Fruit fly (Drosophila melanogaster) whole organism, embryonic: ENCODE results near the gene prd.

Experiments
- BEAF-32 ChIP-seq: fragments of 200-800 bp; sonication (Bioruptor generic); optimal IDR thresholded peaks from 3 replicates; lab custom pipeline; 2017; ENCODE audit warnings: missing biosample characterization, missing genetic modification characterization, mild to moderate bottlenecking, moderate library complexity, missing genetic modification reagents
- CG10462 ChIP-seq: fragments of 200-800 bp; sonication (Bioruptor generic); optimal IDR thresholded peaks from 2 replicates; lab custom pipeline; 2016; ENCODE audit warnings: missing biosample characterization, missing genetic modification characterization
- CG11398 ChIP-seq: fragments of 200-800 bp; sonication (Bioruptor generic); optimal IDR thresholded peaks from 2 replicates; lab custom pipeline; 2016; ENCODE audit warnings: missing biosample characterization, missing genetic modification characterization
- CG1233 ChIP-seq: fragments of 200-800 bp; sonication (Bioruptor generic); optimal IDR thresholded peaks from 4 replicates; lab custom pipeline; 2018; ENCODE audit warnings: missing biosample characterization, mild to moderate bottlenecking, missing genetic modification characterization
- CG12391 ChIP-seq: fragments of 200-800 bp; sonication (Bioruptor generic); optimal IDR thresholded peaks from 3 replicates; lab custom pipeline; 2018; ENCODE audit warnings: missing biosample characterization, mild to moderate bottlenecking, missing genetic modification characterization, moderate library complexity
- CG1603 ChIP-seq: fragments of 200-800 bp; sonication (Bioruptor generic); optimal IDR thresholded peaks from 2 replicates; lab custom pipeline; 2019; ENCODE audit warnings: missing biosample characterization, mild to moderate bottlenecking, missing genetic modification characterization, moderate library complexity
- CG17359 ChIP-seq: fragments of 200-800 bp; sonication (Bioruptor generic); optimal IDR thresholded peaks from 3 replicates; lab custom pipeline; 2018; ENCODE audit warnings: missing biosample characterization, mild to moderate bottlenecking, missing genetic modification characterization, moderate library complexity
- CG17568 ChIP-seq: fragments of 200-800 bp; sonication (Bioruptor generic); optimal IDR thresholded peaks from 2 replicates; lab custom pipeline; 2018; ENCODE audit warnings: missing biosample characterization, mild to moderate bottlenecking, missing genetic modification characterization, moderate library complexity
- CG1832 ChIP-seq: fragments of 200-800 bp; sonication (Bioruptor generic); optimal IDR thresholded peaks from 2 replicates; lab custom pipeline; 2017; ENCODE audit warnings: missing biosample characterization, mild to moderate bottlenecking, missing genetic modification characterization, inconsistent platforms
- CG18619 ChIP-seq: fragments of 200-800 bp; sonication (Bioruptor generic); optimal IDR thresholded peaks from 3 replicates; lab custom pipeline; 2017; ENCODE audit warnings: missing biosample characterization, mild to moderate bottlenecking, missing genetic modification characterization
- CG2875 ChIP-seq: fragments of 200-800 bp; sonication (Bioruptor generic); optimal IDR thresholded peaks from 2 replicates; lab custom pipeline; 2017; ENCODE audit warnings: missing biosample characterization, mild to moderate bottlenecking, missing genetic modification characterization, missing genetic modification reagents
- CG34422 ChIP-seq: fragments of 200-800 bp; sonication (Bioruptor generic); IDR thresholded peaks from 3 replicates; pipeline ENCODE4 v1.3.6; 2022; ENCODE audit warnings: missing biosample characterization, missing genetic modification characterization
- CG4360 ChIP-seq: fragments of 200-800 bp; sonication (Bioruptor generic); IDR thresholded peaks from 2 replicates; pipeline ENCODE4 v1.3.6; 2022; ENCODE audit warnings: missing biosample characterization, missing genetic modification characterization
- CG4854 ChIP-seq: fragments of 200-800 bp; sonication (Bioruptor generic); optimal IDR thresholded peaks from 2 replicates; lab custom pipeline; 2016; ENCODE audit warnings: missing biosample characterization, missing genetic modification characterization, inconsistent platforms
- CG6254 ChIP-seq: fragments of 200-800 bp; sonication (Bioruptor generic); optimal IDR thresholded peaks from 3 replicates; lab custom pipeline; 2017; ENCODE audit warnings: mild to moderate bottlenecking, missing biosample characterization, missing genetic modification reagents, missing genetic modification characterization
- CG8924 ChIP-seq: fragments of 200-800 bp; optimal IDR thresholded peaks from 3 replicates; lab custom pipeline; 2019; ENCODE audit warnings: missing biosample characterization, mild to moderate bottlenecking, missing genetic modification characterization, moderate library complexity
- CG9609 ChIP-seq: fragments of 200-800 bp; sonication (Bioruptor generic); optimal IDR thresholded peaks from 3 replicates; lab custom pipeline; 2016; ENCODE audit warnings: missing biosample characterization, missing genetic modification characterization
- CG9797 ChIP-seq: fragments of 200-800 bp; sonication (Bioruptor generic); optimal IDR thresholded peaks from 3 replicates; lab custom pipeline; 2018; ENCODE audit warnings: missing biosample characterization, mild to moderate bottlenecking, missing genetic modification characterization
- Dfd ChIP-seq, 2 experiments: fragments of >200 bp; optimal IDR thresholded peaks; 2 replicates each; lab custom pipeline; 2017; ENCODE audit warnings: missing biosample characterization in 2 of 2, missing genetic modification characterization in 2 of 2
- Dll ChIP-seq: fragments of 200-800 bp; sonication (Bioruptor generic); IDR thresholded peaks from 4 replicates; pipeline ENCODE4 v1.3.6; 2022; ENCODE audit warnings: missing biosample characterization, missing genetic modification characterization; ENCODE audit not compliant: partially characterized antibody
- Hmr ChIP-seq: fragments of 200-800 bp; sonication (Bioruptor generic); optimal IDR thresholded peaks from 3 replicates; lab custom pipeline; 2017; ENCODE audit warnings: mild to moderate bottlenecking, missing biosample characterization, missing genetic modification reagents, missing genetic modification characterization
- Mad ChIP-seq: fragments of 200-800 bp; sonication (Bioruptor generic); optimal IDR thresholded peaks from 2 replicates; lab custom pipeline; 2016; ENCODE audit warnings: missing biosample characterization, missing genetic modification characterization
- Mrtf ChIP-seq: fragments of 200-800 bp; sonication (Bioruptor generic); IDR thresholded peaks from 3 replicates; pipeline ENCODE4 v1.3.6; 2022; ENCODE audit warnings: missing biosample characterization, missing genetic modification characterization
- NC2β ChIP-seq: fragments of 200-800 bp; sonication (Bioruptor generic); optimal IDR thresholded peaks from 2 replicates; lab custom pipeline; 2016; ENCODE audit warnings: missing biosample characterization, missing genetic modification characterization
- Nf-YB ChIP-seq: fragments of 200-800 bp; sonication (Bioruptor generic); optimal IDR thresholded peaks from 3 replicates; lab custom pipeline; 2019; ENCODE audit warnings: missing biosample characterization, mild to moderate bottlenecking, missing genetic modification characterization, moderate library complexity
- Oli ChIP-seq: fragments of 200-800 bp; sonication (Bioruptor generic); optimal IDR thresholded peaks from 2 replicates; lab custom pipeline; 2018; ENCODE audit warnings: missing biosample characterization, mild to moderate bottlenecking, missing genetic modification characterization, moderate library complexity
- Optix ChIP-seq: fragments of 200-800 bp; sonication (Bioruptor generic); IDR thresholded peaks from 3 replicates; pipeline ENCODE4 v1.3.6; 2022; ENCODE audit warnings: missing biosample characterization, missing genetic modification characterization
- Spps ChIP-seq: fragments of 200-800 bp; sonication (Bioruptor generic); optimal IDR thresholded peaks from 2 replicates; lab custom pipeline; 2018; ENCODE audit warnings: missing biosample characterization, mild to moderate bottlenecking, missing genetic modification characterization
- YL-1 ChIP-seq: fragments of 200-800 bp; sonication (Bioruptor generic); optimal IDR thresholded peaks from 3 replicates; lab custom pipeline; 2017; ENCODE audit warnings: missing biosample characterization, mild to moderate bottlenecking, missing genetic modification characterization
- ara ChIP-seq: fragments of 200-800 bp; sonication (Bioruptor generic); IDR thresholded peaks from 2 replicates; pipeline ENCODE4 v1.3.6; 2022; ENCODE audit warnings: missing biosample characterization, missing genetic modification characterization
- ase ChIP-seq: fragments of 200-800 bp; sonication (Bioruptor generic); IDR thresholded peaks from 3 replicates; pipeline ENCODE4 v1.3.6; 2022; ENCODE audit warnings: missing biosample characterization, missing genetic modification characterization
- ash1 ChIP-seq: fragments of 200-800 bp; sonication (Bioruptor generic); optimal IDR thresholded peaks from 2 replicates; lab custom pipeline; 2018; ENCODE audit warnings: missing biosample characterization, mild to moderate bottlenecking, missing genetic modification characterization
- danr ChIP-seq: fragments of 200-800 bp; sonication (Bioruptor generic); IDR thresholded peaks from 2 replicates; pipeline ENCODE4 v1.3.6; 2022; ENCODE audit warnings: missing biosample characterization, missing genetic modification characterization
- dimm ChIP-seq: fragments of 200-800 bp; sonication (Bioruptor generic); IDR thresholded peaks from 2 replicates; pipeline ENCODE4 v1.3.6; 2022; ENCODE audit warnings: missing biosample characterization, missing genetic modification characterization
- dm ChIP-seq: fragments of 200-800 bp; sonication (Bioruptor generic); optimal IDR thresholded peaks from 3 replicates; lab custom pipeline; 2016; ENCODE audit warnings: missing biosample characterization, missing genetic modification characterization
- emc ChIP-seq: fragments of 200-800 bp; sonication (Bioruptor generic); optimal IDR thresholded peaks from 2 replicates; lab custom pipeline; 2016; ENCODE audit warnings: missing biosample characterization, missing genetic modification characterization
- exex ChIP-seq: fragments of 200-800 bp; sonication (Bioruptor generic); optimal IDR thresholded peaks from 4 replicates; lab custom pipeline; 2018; ENCODE audit warnings: missing biosample characterization, mild to moderate bottlenecking, missing genetic modification characterization, moderate library complexity
- fd102C ChIP-seq: fragments of 200-800 bp; sonication (Bioruptor generic); optimal IDR thresholded peaks from 2 replicates; lab custom pipeline; 2018; ENCODE audit warnings: missing biosample characterization, mild to moderate bottlenecking, missing genetic modification characterization, moderate library complexity
- gce ChIP-seq: fragments of 200-800 bp; sonication (Bioruptor generic); IDR thresholded peaks from 3 replicates; pipeline ENCODE4 v1.3.6; 2022; ENCODE audit warnings: missing biosample characterization, missing genetic modification characterization
- hkb ChIP-seq, 2 experiments: fragments of 200-800 bp in 1 of 2; fragments of >200 bp in 1 of 2; sonication (Bioruptor generic) in 1 of 2; IDR thresholded peaks in 1 of 2; optimal IDR thresholded peaks in 1 of 2; 2 replicates each; pipeline versions ENCODE4 v1.3.6 to Lab custom; 2017 to 2022; ENCODE audit warnings: missing biosample characterization in 1 of 2, missing genetic modification characterization in 1 of 2
- ind ChIP-seq: fragments of 200-800 bp; sonication (Bioruptor generic); optimal IDR thresholded peaks from 3 replicates; lab custom pipeline; 2016; ENCODE audit warnings: missing biosample characterization, missing genetic modification characterization
- jigr1 ChIP-seq: fragments of 200-800 bp; sonication (Bioruptor generic); IDR thresholded peaks from 3 replicates; pipeline ENCODE4 v1.3.6; 2022; ENCODE audit warnings: missing biosample characterization, missing genetic modification characterization
- nau ChIP-seq: fragments of 200-800 bp; sonication (Bioruptor generic); optimal IDR thresholded peaks from 3 replicates; lab custom pipeline; 2017; ENCODE audit warnings: missing biosample characterization, mild to moderate bottlenecking, missing genetic modification characterization, missing genetic modification reagents
- p53 ChIP-seq: fragments of 200-800 bp; sonication (Bioruptor generic); optimal IDR thresholded peaks from 2 replicates; lab custom pipeline; 2016; ENCODE audit warnings: missing biosample characterization, missing genetic modification characterization
- pros ChIP-seq: fragments of 200-800 bp; sonication (Bioruptor generic); optimal IDR thresholded peaks from 3 replicates; lab custom pipeline; 2019; ENCODE audit warnings: missing biosample characterization, mild to moderate bottlenecking, missing genetic modification characterization, moderate library complexity
- stwl ChIP-seq: fragments of 200-800 bp; sonication (Bioruptor generic); optimal IDR thresholded peaks from 3 replicates; lab custom pipeline; 2018; ENCODE audit warnings: missing biosample characterization, mild to moderate bottlenecking, missing genetic modification characterization, moderate library complexity
- tx ChIP-seq: fragments of 200-800 bp; sonication (Bioruptor generic); optimal IDR thresholded peaks from 2 replicates; lab custom pipeline; 2016; ENCODE audit warnings: missing biosample characterization, missing genetic modification characterization
- wek ChIP-seq: fragments of 200-800 bp; sonication (Bioruptor generic); optimal IDR thresholded peaks from 3 replicates; lab custom pipeline; 2018; ENCODE audit warnings: missing biosample characterization, mild to moderate bottlenecking, missing genetic modification characterization, moderate library complexity

The prd gene

dm6 chr2L:12103231-12104210 is 17.9 kb upstream of the prd start, which contains the start of the genes Patsas and ThrRS (continued):
- no peak for TF ChIP-seq CG1832
- TF ChIP-seq exex (tag; lab: Kevin White, UChicago), result no peak
- TF ChIP-seq Optix, result peak; percentile 53; the same call in 1 of the 3 replicates
- TF ChIP-seq Oli (tag; lab: Kevin White, UChicago), result peak; percentile 87
- no peak for TF ChIP-seq CG6254 (GFP tag; lab: Kevin White, UChicago)
- peak; percentile 80 for TF ChIP-seq jigr1 (GFP tag; lab: Robert Waterston, UW)
- peak; percentile 53 for TF ChIP-seq dimm (GFP tag; lab: Robert Waterston, UW)
- TF ChIP-seq CG1603, result peak; percentile 65
- peak; percentile 82 for TF ChIP-seq Mrtf (GFP tag; lab: Robert Waterston, UW)
- TF ChIP-seq CG4854, result peak; percentile 73
- peak; percentile 70 for TF ChIP-seq Nf-YB (GFP tag; lab: Kevin White, UChicago)
- TF ChIP-seq CG1233, result peak; percentile 82
- TF ChIP-seq Mad (GFP tag; lab: Kevin White, UChicago), result peak; percentile 54
- TF ChIP-seq NC2β, result peak; percentile 67
- peak; percentile 97 for TF ChIP-seq hkb (optimal IDR thresholded peaks at IDR 0.05; lab: Kevin White, UChicago)
- peak; percentile 81 for TF ChIP-seq hkb (GFP tag; IDR thresholded peaks at IDR 0.05; lab: Robert Waterston, UW)
- peak; percentile 82 for TF ChIP-seq ind (GFP tag; lab: Kevin White, UChicago)
- TF ChIP-seq BEAF-32, result peak; percentile 38
- TF ChIP-seq emc, result peak; percentile 61
- TF ChIP-seq CG8924, result peak; percentile 86
- TF ChIP-seq gce, result peak; percentile 54; the same call in 2 of the 3 replicates
- peak; percentile 51 for TF ChIP-seq fd102C
- TF ChIP-seq nau (GFP tag; lab: Kevin White, UChicago), result no peak
- peak; percentile 61 for TF ChIP-seq dm (GFP tag; lab: Kevin White, UChicago)
- TF ChIP-seq tx (GFP tag; lab: Kevin White, UChicago), result peak; percentile 72
- TF ChIP-seq Spps (tag; lab: Kevin White, UChicago), result peak; percentile 75
- peak; percentile 47 for TF ChIP-seq CG2875 (GFP tag; lab: Kevin White, UChicago)
- peak; percentile 86 for TF ChIP-seq CG17359 (tag; lab: Kevin White, UChicago)
- peak; percentile 69 for TF ChIP-seq danr (GFP tag; lab: Robert Waterston, UW)
- peak; percentile 73 for TF ChIP-seq CG10462 (GFP tag; lab: Kevin White, UChicago)
- peak in 1 of 2 experiments; percentile 39 for TF ChIP-seq Dfd (GFP tag; optimal IDR thresholded peaks at IDR 0.05; lab: Kevin White, UChicago)

DNA sequence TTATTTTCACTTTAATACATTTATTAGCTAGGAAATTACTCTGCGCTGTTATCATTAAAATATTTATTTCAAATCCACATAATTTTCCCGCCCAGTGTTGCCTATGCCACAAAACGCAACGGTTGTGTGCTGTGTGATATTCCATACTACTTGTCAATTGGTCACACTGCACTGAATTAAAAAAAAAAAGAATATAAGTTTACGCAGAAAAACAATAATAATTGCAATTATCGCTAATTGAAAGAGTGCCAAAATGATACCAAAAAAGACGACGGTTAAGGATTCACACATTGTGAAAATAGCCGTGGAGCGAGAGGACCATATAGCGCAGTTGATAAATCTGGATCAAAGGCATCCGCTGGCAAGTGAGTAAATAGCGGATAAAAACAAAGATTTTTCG is 12.1 kb upstream of the prd start, which contains the start of gene Ced-12:
TSS of gene Ced-12 (plus strand) at position 141 of the 400 bp plus-strand sequence.
- no peak for TF ChIP-seq ash1 (GFP tag; lab: Kevin White, UChicago)
- TF ChIP-seq jigr1 (GFP tag; lab: Robert Waterston, UW), result no peak
- peak; percentile 58 for TF ChIP-seq stwl
- TF ChIP-seq pros (GFP tag; lab: Kevin White, UChicago), result no peak
- TF ChIP-seq CG9797 (GFP tag; lab: Kevin White, UChicago), result peak; percentile 57
- no peak for TF ChIP-seq dimm (GFP tag; lab: Robert Waterston, UW)
- TF ChIP-seq p53 (GFP tag; lab: Kevin White, UChicago), result no peak
- TF ChIP-seq CG12391 (tag; lab: Kevin White, UChicago), result no peak
- TF ChIP-seq ase, result no peak
- no peak for TF ChIP-seq CG9609
- no peak for TF ChIP-seq ara (GFP tag; lab: Robert Waterston, UW)
- TF ChIP-seq NC2β, result no peak
- TF ChIP-seq CG18619 (GFP tag; lab: Kevin White, UChicago), result no peak
- 0 out of 2 replicates have a peak, but pooled peaks have one; percentile 19 for TF ChIP-seq CG4360 (GFP tag; lab: Robert Waterston, UW)
- no peak for TF ChIP-seq wek
- peak; percentile 23 for TF ChIP-seq YL-1 (GFP tag; lab: Kevin White, UChicago)
- no peak for TF ChIP-seq CG34422 (GFP tag; lab: Robert Waterston, UW)
- no peak for TF ChIP-seq Hmr (GFP tag; lab: Kevin White, UChicago)
- 0 out of 4 replicates have a peak, but pooled peaks have one; percentile 14 for TF ChIP-seq Dll (GFP tag; lab: Robert Waterston, UW)
- TF ChIP-seq CG11398, result no peak
- no peak for TF ChIP-seq CG2875 (GFP tag; lab: Kevin White, UChicago)
- TF ChIP-seq CG17568 (GFP tag; lab: Kevin White, UChicago), result no peak
